Fruit fly (Drosophila melanogaster) whole organism, embryonic: Measurements from ENCODE around the gene dally.

Experiments
- Adf1 ChIP-seq: fragments of 200-800 bp; sonication (Bioruptor generic); IDR thresholded peaks from 2 replicates; pipeline ENCODE4 v1.3.6; 2022; ENCODE audit warnings: missing biosample characterization, missing genetic modification characterization
- BtbVII ChIP-seq: fragments of 200-800 bp; sonication (Bioruptor generic); optimal IDR thresholded peaks from 3 replicates; lab custom pipeline; 2017; ENCODE audit warnings: missing biosample characterization, mild to moderate bottlenecking, missing genetic modification characterization
- Bteb2 ChIP-seq: fragments of 200-800 bp; sonication (Bioruptor generic); optimal IDR thresholded peaks from 2 replicates; lab custom pipeline; 2016; ENCODE audit warnings: missing biosample characterization, missing genetic modification characterization
- CG10209 ChIP-seq: fragments of 200-800 bp; sonication (Bioruptor generic); optimal IDR thresholded peaks from 3 replicates; lab custom pipeline; 2017; ENCODE audit warnings: missing biosample characterization, mild to moderate bottlenecking, missing genetic modification characterization, missing genetic modification reagents
- CG11504 ChIP-seq: fragments of 200-800 bp; sonication (Bioruptor generic); optimal IDR thresholded peaks from 3 replicates; lab custom pipeline; 2019; ENCODE audit warnings: missing biosample characterization, mild to moderate bottlenecking, missing genetic modification characterization, moderate library complexity
- CG11723 ChIP-seq: fragments of 200-800 bp; sonication (Bioruptor generic); optimal IDR thresholded peaks from 2 replicates; lab custom pipeline; 2017; ENCODE audit warnings: missing biosample characterization, mild to moderate bottlenecking, missing genetic modification characterization
- CG17612 ChIP-seq: fragments of 200-800 bp; sonication (Bioruptor generic); IDR thresholded peaks from 2 replicates; pipeline ENCODE4 v1.3.6; 2022; ENCODE audit warnings: missing biosample characterization, missing genetic modification characterization
- CG18011 ChIP-seq: fragments of 200-800 bp; sonication (Bioruptor generic); optimal IDR thresholded peaks from 2 replicates; lab custom pipeline; 2017; ENCODE audit warnings: missing biosample characterization, missing genetic modification characterization, mild to moderate bottlenecking, moderate library complexity, missing genotype
- CG18262 ChIP-seq: fragments of 200-800 bp; optimal IDR thresholded peaks from 3 replicates; lab custom pipeline; 2019; ENCODE audit warnings: missing biosample characterization, mild to moderate bottlenecking, missing genetic modification characterization, moderate library complexity
- CG2199 ChIP-seq: fragments of 200-800 bp; sonication (Bioruptor generic); IDR thresholded peaks from 3 replicates; pipeline ENCODE4 v1.3.6; 2022; ENCODE audit warnings: missing biosample characterization, missing genetic modification characterization
- CG30431 ChIP-seq: fragments of 200-800 bp; sonication (Bioruptor generic); optimal IDR thresholded peaks from 2 replicates; lab custom pipeline; 2017; ENCODE audit warnings: missing biosample characterization, missing genetic modification characterization
- CG3065 ChIP-seq: fragments of 200-800 bp; sonication (Bioruptor generic); optimal IDR thresholded peaks from 2 replicates; lab custom pipeline; 2016; ENCODE audit warnings: missing biosample characterization, missing genetic modification characterization
- CG32532 ChIP-seq: fragments of 200-800 bp; sonication (Bioruptor generic); IDR thresholded peaks from 2 replicates; pipeline ENCODE4 v1.3.6; 2022; ENCODE audit warnings: missing biosample characterization, missing genetic modification characterization
- CG5180 ChIP-seq: fragments of 200-800 bp; sonication (Bioruptor generic); optimal IDR thresholded peaks from 3 replicates; lab custom pipeline; 2017; ENCODE audit warnings: missing biosample characterization, missing genetic modification characterization, mild to moderate bottlenecking, moderate library complexity, missing genetic modification reagents
- CG7987 ChIP-seq: fragments of 200-800 bp; sonication (Bioruptor generic); optimal IDR thresholded peaks from 2 replicates; lab custom pipeline; 2018; ENCODE audit warnings: missing biosample characterization, mild to moderate bottlenecking, missing genetic modification characterization, moderate library complexity
- CG8290 ChIP-seq, 3 experiments: fragments of 200-800 bp; sonication (Bioruptor generic); optimal IDR thresholded peaks; 2 replicates each; lab custom pipeline; 2016 to 2019; ENCODE audit warnings: missing biosample characterization in 3 of 3, missing genetic modification characterization in 3 of 3, mild to moderate bottlenecking in 2 of 3, moderate library complexity in 1 of 3
- CG8359 ChIP-seq: fragments of 200-800 bp; sonication (Bioruptor generic); optimal IDR thresholded peaks from 2 replicates; lab custom pipeline; 2017; ENCODE audit warnings: missing biosample characterization, mild to moderate bottlenecking, missing genetic modification characterization, borderline replicate concordance
- Chrac-16 ChIP-seq: fragments of 200-800 bp; sonication (Bioruptor generic); optimal IDR thresholded peaks from 3 replicates; lab custom pipeline; 2016; ENCODE audit warnings: missing biosample characterization, missing genetic modification characterization
- D ChIP-seq, 2 experiments: fragments of 200-800 bp in 1 of 2; fragments of >200 bp in 1 of 2; sonication (Bioruptor generic) in 1 of 2; optimal IDR thresholded peaks; 2 replicates in 1 of 2; 3 replicates in 1 of 2; lab custom pipeline; 2017; ENCODE audit warnings: mild to moderate bottlenecking in 1 of 2, missing biosample characterization in 1 of 2, missing genetic modification characterization in 1 of 2, missing genetic modification reagents in 1 of 2
- D19B ChIP-seq: fragments of 200-800 bp; sonication (Bioruptor generic); optimal IDR thresholded peaks from 2 replicates; lab custom pipeline; 2017; ENCODE audit warnings: missing biosample characterization, mild to moderate bottlenecking, missing genetic modification characterization
- Deaf1 ChIP-seq: fragments of 200-800 bp; optimal IDR thresholded peaks from 3 replicates; lab custom pipeline; 2019; ENCODE audit warnings: missing biosample characterization, mild to moderate bottlenecking, missing genetic modification characterization, moderate library complexity
- Dek ChIP-seq: fragments of 200-800 bp; sonication (Bioruptor generic); optimal IDR thresholded peaks from 3 replicates; lab custom pipeline; 2019; ENCODE audit warnings: missing biosample characterization, mild to moderate bottlenecking, missing genetic modification characterization, moderate library complexity
- Dip2 ChIP-seq: fragments of 200-800 bp; sonication (Bioruptor generic); IDR thresholded peaks from 2 replicates; pipeline ENCODE4 v1.3.6; 2022; ENCODE audit warnings: missing biosample characterization, missing genetic modification characterization
- Dll ChIP-seq: fragments of 200-800 bp; sonication (Bioruptor generic); IDR thresholded peaks from 4 replicates; pipeline ENCODE4 v1.3.6; 2022; ENCODE audit warnings: missing biosample characterization, missing genetic modification characterization; ENCODE audit not compliant: partially characterized antibody
- H15 ChIP-seq: fragments of 200-800 bp; sonication (Bioruptor generic); IDR thresholded peaks from 3 replicates; pipeline ENCODE4 v1.3.6; 2022; ENCODE audit warnings: missing biosample characterization, missing genetic modification characterization
- H2.0 ChIP-seq: fragments of 200-800 bp; sonication (Bioruptor generic); IDR thresholded peaks from 2 replicates; pipeline ENCODE4 v1.3.6; 2022; ENCODE audit warnings: missing biosample characterization, missing genetic modification characterization
- Hr51 ChIP-seq, 2 experiments: fragments of 200-800 bp; sonication (Bioruptor generic); optimal IDR thresholded peaks; 2 replicates in 1 of 2; 3 replicates in 1 of 2; lab custom pipeline; 2016 to 2018; ENCODE audit warnings: missing biosample characterization in 2 of 2, missing genetic modification characterization in 2 of 2, mild to moderate bottlenecking in 1 of 2, moderate library complexity in 1 of 2
- MTF-1 ChIP-seq: fragments of 200-800 bp; sonication (Bioruptor generic); optimal IDR thresholded peaks from 2 replicates; lab custom pipeline; 2018; ENCODE audit warnings: missing biosample characterization, mild to moderate bottlenecking, missing genetic modification characterization, borderline replicate concordance
- Nf-YA ChIP-seq: fragments of 200-800 bp; sonication (Bioruptor generic); IDR thresholded peaks from 2 replicates; pipeline ENCODE4 v1.3.6; 2022; ENCODE audit warnings: missing biosample characterization, missing genetic modification characterization
- Opbp ChIP-seq: fragments of 200-800 bp; sonication (Bioruptor generic); IDR thresholded peaks from 3 replicates; pipeline ENCODE4 v1.3.6; 2022; ENCODE audit warnings: missing biosample characterization, missing genetic modification characterization; ENCODE audit not compliant: partially characterized antibody
- Pdp1 ChIP-seq, 2 experiments: fragments of 200-800 bp; sonication (Bioruptor generic); optimal IDR thresholded peaks; 3 replicates each; lab custom pipeline; 2016; ENCODE audit warnings: missing biosample characterization in 2 of 2, missing genetic modification characterization in 2 of 2, mild to moderate bottlenecking in 1 of 2, moderate library complexity in 1 of 2
- Poxn ChIP-seq: fragments of 200-800 bp; sonication (Bioruptor generic); IDR thresholded peaks from 2 replicates; pipeline ENCODE4 v1.3.6; 2022; ENCODE audit warnings: missing biosample characterization, missing genetic modification characterization
- Stat92E ChIP-seq, 3 experiments: fragments of >200 bp in 2 of 3; fragments of 200-800 bp in 1 of 3; sonication (Bioruptor generic) in 1 of 3; optimal IDR thresholded peaks; 2 replicates each; lab custom pipeline; 2017 to 2019; ENCODE audit warnings: missing biosample characterization in 3 of 3, missing genetic modification characterization in 3 of 3, mild to moderate bottlenecking in 1 of 3, moderate library complexity in 1 of 3
- Tbp ChIP-seq: fragments of >200 bp; optimal IDR thresholded peaks from 2 replicates; lab custom pipeline; 2018; ENCODE audit warnings: missing biosample characterization, missing genetic modification characterization
- Usf ChIP-seq: fragments of 200-800 bp; sonication (Bioruptor generic); optimal IDR thresholded peaks from 2 replicates; lab custom pipeline; 2017; ENCODE audit warnings: missing genotype, missing biosample characterization, missing genetic modification characterization
- ab ChIP-seq: fragments of 200-800 bp; sonication (Bioruptor generic); optimal IDR thresholded peaks from 2 replicates; lab custom pipeline; 2016; ENCODE audit warnings: missing biosample characterization, missing genetic modification characterization
- br ChIP-seq: fragments of >200 bp; optimal IDR thresholded peaks from 2 replicates; lab custom pipeline; 2017
- chinmo ChIP-seq: fragments of 200-800 bp; sonication (Bioruptor generic); IDR thresholded peaks from 4 replicates; pipeline ENCODE4 v1.3.6; 2022; ENCODE audit warnings: missing biosample characterization, missing genetic modification characterization; ENCODE audit not compliant: partially characterized antibody
- eve ChIP-seq, 2 experiments: fragments of >200 bp; optimal IDR thresholded peaks; 2 replicates each; lab custom pipeline; 2017; ENCODE audit warnings: missing biosample characterization in 2 of 2, missing genetic modification characterization in 2 of 2
- exex ChIP-seq: fragments of 200-800 bp; sonication (Bioruptor generic); optimal IDR thresholded peaks from 4 replicates; lab custom pipeline; 2018; ENCODE audit warnings: missing biosample characterization, mild to moderate bottlenecking, missing genetic modification characterization, moderate library complexity
- gcm ChIP-seq: fragments of 200-800 bp; sonication (Bioruptor generic); optimal IDR thresholded peaks from 2 replicates; lab custom pipeline; 2019; ENCODE audit warnings: missing biosample characterization, mild to moderate bottlenecking, missing genetic modification characterization, moderate library complexity
- gsb-n ChIP-seq: fragments of 200-800 bp; sonication (Bioruptor generic); optimal IDR thresholded peaks from 3 replicates; lab custom pipeline; 2018; ENCODE audit warnings: missing biosample characterization, mild to moderate bottlenecking, missing genetic modification characterization
- hbn ChIP-seq: fragments of 200-800 bp; sonication (Bioruptor generic); IDR thresholded peaks from 2 replicates; pipeline ENCODE4 v1.3.6; 2022; ENCODE audit warnings: missing biosample characterization, missing genetic modification characterization; ENCODE audit not compliant: partially characterized antibody
- lbe ChIP-seq: fragments of 200-800 bp; sonication (Bioruptor generic); optimal IDR thresholded peaks from 2 replicates; lab custom pipeline; 2016; ENCODE audit warnings: missing biosample characterization, mild to moderate bottlenecking, missing genetic modification characterization

dally gene

dm6 chr3L:8788445-8788844 lies 38.9 kb upstream of the dally start, which contains the start of gene Acbp5:
Gene Acbp5 (minus strand): TSS chr3L:8788545.
- TF ChIP-seq exex (tag; lab: Kevin White, UChicago) (peak; percentile 53), CG18011 (GFP tag; lab: Kevin White, UChicago) (no peak), Pdp1 (GFP tag; optimal IDR thresholded peaks at IDR 0.05; lab: Kevin White, UChicago) (peak in 1 of 2 experiments; percentile 5)

dm6 chr3L:8798129-8798528 lies 29.2 kb upstream of the dally start:
- TF ChIP-seq CG2199 (peak; percentile 93), CG7987 (GFP tag; lab: Kevin White, UChicago) (no peak), Pdp1 (GFP tag; optimal IDR thresholded peaks at IDR 0.05; lab: Kevin White, UChicago) (peak in 1 of 2 experiments; percentile 67), Opbp (GFP tag; lab: Robert Waterston, UW) (no peak)

dm6 chr3L:8798539-8798938 lies 28.8 kb upstream of the dally start:
- no peak for TF ChIP-seq gcm (GFP tag; lab: Kevin White, UChicago)
- TF ChIP-seq CG11504 (tag; lab: Kevin White, UChicago): no peak
- no peak for TF ChIP-seq Dek (tag; lab: Kevin White, UChicago)
- no peak for TF ChIP-seq CG10209
- no peak for TF ChIP-seq CG3065
- TF ChIP-seq Stat92E (GFP tag; optimal IDR thresholded peaks at IDR 0.05; lab: Kevin White, UChicago): no peak
- no peak for TF ChIP-seq CG18262 (tag; lab: Kevin White, UChicago)
- TF ChIP-seq Tbp (GFP tag; lab: Kevin White, UChicago): peak; percentile 28
- TF ChIP-seq CG8359 (GFP tag; lab: Kevin White, UChicago): peak; percentile 100
- TF ChIP-seq eve (GFP tag; optimal IDR thresholded peaks at IDR 0.05; lab: Kevin White, UChicago): peak in 1 of 2 experiments; percentile 70
- TF ChIP-seq Dll: no peak

- TF ChIP-seq br (lab: Kevin White, UChicago): no peak
- no peak for TF ChIP-seq gsb-n
- no peak for TF ChIP-seq chinmo
- TF ChIP-seq lbe (GFP tag; lab: Kevin White, UChicago): no peak
- no peak for TF ChIP-seq H2.0 (GFP tag; lab: Robert Waterston, UW)
- no peak for TF ChIP-seq Bteb2 (GFP tag; lab: Kevin White, UChicago)
- TF ChIP-seq H15: no peak
- no peak for TF ChIP-seq BtbVII
- no peak for TF ChIP-seq Chrac-16 (GFP tag; lab: Kevin White, UChicago)
- TF ChIP-seq CG17612 (GFP tag; lab: Robert Waterston, UW): no peak
- TF ChIP-seq Poxn (GFP tag; lab: Robert Waterston, UW): no peak
- TF ChIP-seq CG32532: no peak
- TF ChIP-seq hbn: no peak
- TF ChIP-seq, all 482 proteins: peak for 0
Observed at dm6 chr3L:8800432-8800831, 26.9 kb upstream of the dally start, which contains the start of gene CG13310. Gene CG13310 (minus strand): TSS chr3L:8800532.

- TF ChIP-seq CG8290 (GFP tag; optimal IDR thresholded peaks at IDR 0.05; lab: Kevin White, UChicago): no peak
- no peak for TF ChIP-seq CG8290 (tag; optimal IDR thresholded peaks at IDR 0.05; lab: Kevin White, UChicago)
- no peak for TF ChIP-seq CG11723 (GFP tag; lab: Kevin White, UChicago)
- no peak for TF ChIP-seq CG5180
- no peak for TF ChIP-seq MTF-1 (GFP tag; lab: Kevin White, UChicago)
- no peak for TF ChIP-seq Nf-YA
- no peak for TF ChIP-seq Dip2
- TF ChIP-seq CG30431: no peak
- no peak for TF ChIP-seq Hr51 (GFP tag; optimal IDR thresholded peaks at IDR 0.05; lab: Kevin White, UChicago)
- TF ChIP-seq D19B: no peak
- no peak for TF ChIP-seq ab (GFP tag; lab: Kevin White, UChicago)
- TF ChIP-seq Deaf1 (tag; lab: Kevin White, UChicago): no peak
- no peak for TF ChIP-seq Usf (GFP tag; lab: Kevin White, UChicago)
- no peak for TF ChIP-seq Adf1
- no peak for TF ChIP-seq D (optimal IDR thresholded peaks at IDR 0.05; lab: Kevin White, UChicago)
- no peak for TF ChIP-seq D (GFP tag; optimal IDR thresholded peaks at IDR 0.05; lab: Kevin White, UChicago)
Observed at dm6 chr3L:8802064-8802463, 25.2 kb upstream of the dally start, which contains the start of the genes CG13311 and CG34426. Gene CG13311 (minus strand): TSS chr3L:8802164. Gene CG34426 (plus strand): TSS chr3L:8802463.
